Fruit fly (Drosophila melanogaster): ENCODE results near the gene sfl.

Gene sfl

dm6 chr3L:6494928-6495806 lies at the start of gene sfl, which contains the start of gene Vps8 (continued):
- TF ChIP-seq fd64A (GFP tag; optimal IDR thresholded peaks at IDR 0.05), result no peak
- peak; percentile 59 for TF ChIP-seq pzg (GFP tag; optimal IDR thresholded peaks at IDR 0.05)
- TF ChIP-seq ash1 (GFP tag; optimal IDR thresholded peaks at IDR 0.05), result no peak
- no peak for TF ChIP-seq CG15479 (GFP tag; optimal IDR thresholded peaks at IDR 0.05)
- TF ChIP-seq CG12744 (GFP tag; optimal IDR thresholded peaks at IDR 0.05), result no peak
- no peak for TF ChIP-seq Elba2 (GFP tag; optimal IDR thresholded peaks at IDR 0.05)
- TF ChIP-seq ase (GFP tag; IDR thresholded peaks at IDR 0.05), result no peak
- TF ChIP-seq CG13287 (GFP tag; IDR thresholded peaks at IDR 0.05; ENCODE audit: partially characterized antibody), result peak; percentile 87
- no peak for TF ChIP-seq sens-2 (GFP tag; IDR thresholded peaks at IDR 0.05)
- peak; percentile 18 for TF ChIP-seq CG1603 (tag; optimal IDR thresholded peaks at IDR 0.05)
- no peak for TF ChIP-seq crol (GFP tag; IDR thresholded peaks at IDR 0.05)
- no peak for TF ChIP-seq CG8765 (GFP tag; IDR thresholded peaks at IDR 0.05)
- no peak for TF ChIP-seq zfh1 (GFP tag; IDR thresholded peaks at IDR 0.05)
- no peak for TF ChIP-seq dm (GFP tag; optimal IDR thresholded peaks at IDR 0.05)
- TF ChIP-seq inv (GFP tag; IDR thresholded peaks at IDR 0.05; ENCODE audit: partially characterized antibody), result peak; percentile 82; the same call in 1 of the 2 replicates
- no peak for TF ChIP-seq emc (GFP tag; optimal IDR thresholded peaks at IDR 0.05)
- no peak for TF ChIP-seq CG3838 (GFP tag; optimal IDR thresholded peaks at IDR 0.05)
- no peak for TF ChIP-seq CG5245 (GFP tag; optimal IDR thresholded peaks at IDR 0.05)
- TF ChIP-seq Trl (optimal IDR thresholded peaks at IDR 0.05), result no peak
- no peak for TF ChIP-seq Trl (GFP tag; optimal IDR thresholded peaks at IDR 0.05)
- TF ChIP-seq MESR4 (GFP tag; optimal IDR thresholded peaks at IDR 0.05), result peak; percentile 67
- TF ChIP-seq BtbVII (GFP tag; optimal IDR thresholded peaks at IDR 0.05), result no peak
- peak; percentile 88 for TF ChIP-seq knrl (GFP tag; IDR thresholded peaks at IDR 0.05; ENCODE audit: partially characterized antibody)
- no peak for TF ChIP-seq CG11695 (GFP tag; IDR thresholded peaks at IDR 0.05)
- TF ChIP-seq ATbp (GFP tag; optimal IDR thresholded peaks at IDR 0.05), result no peak
- TF ChIP-seq CG17328 (GFP tag; IDR thresholded peaks at IDR 0.05), result no peak
- no peak for TF ChIP-seq CG6683 (GFP tag; optimal IDR thresholded peaks at IDR 0.05)
- TF ChIP-seq E2f2 (GFP tag; IDR thresholded peaks at IDR 0.05), result peak; percentile 41; the same call in 1 of the 2 replicates
- no peak for TF ChIP-seq Asciz (GFP tag; optimal IDR thresholded peaks at IDR 0.05)
- TF ChIP-seq CG18764 (GFP tag; optimal IDR thresholded peaks at IDR 0.05), result no peak
- no peak for TF ChIP-seq CG9817 (tag; optimal IDR thresholded peaks at IDR 0.05)
- TF ChIP-seq E2f1 (GFP tag; IDR thresholded peaks at IDR 0.05), result no peak
- TF ChIP-seq NC2β (GFP tag; optimal IDR thresholded peaks at IDR 0.05), result no peak
- TF ChIP-seq rib (GFP tag; IDR thresholded peaks at IDR 0.05), result no peak
- no peak for TF ChIP-seq CG4854 (GFP tag; optimal IDR thresholded peaks at IDR 0.05)
- peak; percentile 32 for TF ChIP-seq tin (GFP tag; optimal IDR thresholded peaks at IDR 0.05)
- no peak for TF ChIP-seq CG32772 (GFP tag; IDR thresholded peaks at IDR 0.05)
- peak; percentile 86 for TF ChIP-seq CG16813 (GFP tag; IDR thresholded peaks at IDR 0.05; ENCODE audit: partially characterized antibody)
- peak; percentile 29 for TF ChIP-seq shn (GFP tag; optimal IDR thresholded peaks at IDR 0.05)
- TF ChIP-seq Pdp1 (GFP tag; optimal IDR thresholded peaks at IDR 0.05), result peak in 1 of 2 experiments; percentile 67
- TF ChIP-seq unpg (GFP tag; optimal IDR thresholded peaks at IDR 0.05), result no peak
- TF ChIP-seq Jarid2 (GFP tag; optimal IDR thresholded peaks at IDR 0.05), result peak; percentile 94
- TF ChIP-seq Max (GFP tag; optimal IDR thresholded peaks at IDR 0.05), result peak; percentile 3
- no peak for TF ChIP-seq kay (GFP tag; optimal IDR thresholded peaks at IDR 0.05)
- TF ChIP-seq dmrt11E (tag; optimal IDR thresholded peaks at IDR 0.05), result no peak
- no peak for TF ChIP-seq D19B (GFP tag; optimal IDR thresholded peaks at IDR 0.05)
- no peak for TF ChIP-seq peb (GFP tag; IDR thresholded peaks at IDR 0.05)
- no peak for TF ChIP-seq CG11085 (GFP tag; IDR thresholded peaks at IDR 0.05)
- TF ChIP-seq p53 (GFP tag; optimal IDR thresholded peaks at IDR 0.05), result no peak
- peak; percentile 27 for TF ChIP-seq CG13775 (GFP tag; optimal IDR thresholded peaks at IDR 0.05)
